Worm (Caenorhabditis elegans): ENCODE results near the gene srg-39.

The srg-39 gene

DNA sequence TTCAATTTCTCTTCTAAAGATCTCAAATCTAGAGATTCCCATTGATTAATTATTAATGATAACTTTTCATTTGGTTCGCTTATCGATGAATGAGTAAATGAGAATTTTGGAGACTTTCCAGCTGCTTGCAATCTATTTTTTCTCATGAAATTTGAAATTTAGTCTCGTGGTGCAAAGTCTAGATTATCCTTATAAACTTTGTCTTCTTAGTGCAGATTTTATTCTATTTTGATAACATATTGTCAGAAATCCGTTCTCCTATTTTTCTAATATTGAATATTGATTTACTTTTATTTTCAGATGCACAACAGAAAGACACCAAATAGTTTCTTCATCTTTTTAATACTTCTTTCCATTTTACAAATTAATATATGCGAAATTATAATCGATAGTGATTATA lies 38.8 kb upstream of the srg-39 start, which contains the start of gene lgc-49:
Gene lgc-49 (plus strand): TSS at position 301 of the 400 bp plus-strand sequence.
- TF ChIP-seq sdz-12 (GFP tag; optimal IDR thresholded peaks at IDR 0.05) (no peak), mxl-2 (GFP tag; conservative IDR thresholded peaks at IDR 0.05) (no peak), R02D3.7 (tag; optimal IDR thresholded peaks at IDR 0.05) (no peak), Y105C5A.15 (GFP tag; IDR thresholded peaks at IDR 0.05) (no peak), ceh-32 (tag; optimal IDR thresholded peaks at IDR 0.05; ENCODE audit: poor library complexity) (no peak), daf-12 (tag; optimal IDR thresholded peaks at IDR 0.05) (no peak)

DNA sequence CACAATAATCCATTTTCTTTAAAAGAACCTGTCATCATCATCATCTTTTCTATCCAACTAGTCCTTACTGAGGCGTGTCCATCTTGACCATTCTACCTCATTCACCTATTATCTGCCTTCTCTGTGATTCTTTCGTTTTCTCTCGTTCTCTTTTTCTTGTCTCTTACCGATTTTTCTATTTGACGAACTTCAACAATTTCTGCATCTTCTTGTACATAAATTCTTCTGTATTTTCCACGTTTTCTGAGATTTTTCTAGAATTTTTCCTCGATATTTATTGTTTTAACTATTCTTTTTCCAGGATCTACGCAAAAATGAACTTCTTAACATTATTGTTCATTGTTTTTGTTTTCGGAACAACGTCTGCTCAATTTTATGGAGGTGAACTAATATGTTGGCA lies 30.7 kb upstream of the srg-39 start, which contains the start of gene cnc-10:
Gene cnc-10 (plus strand): TSS at position 301 of the 400 bp plus-strand sequence.
- TF ChIP-seq nhr-10 (tag; optimal IDR thresholded peaks at IDR 0.05) (no peak), ces-1 (GFP tag; optimal IDR thresholded peaks at IDR 0.05) (no peak), arid-1 (GFP tag; conservative IDR thresholded peaks at IDR 0.05) (no peak), tag-97 (GFP tag; IDR thresholded peaks at IDR 0.05) (no peak), lin-38 (GFP tag; IDR thresholded peaks at IDR 0.05) (no peak), ztf-7 (tag; optimal IDR thresholded peaks at IDR 0.05) (no peak), daf-16 (GFP tag; optimal IDR thresholded peaks at IDR 0.05) (no peak), daf-16 (tag; optimal IDR thresholded peaks at IDR 0.05) (no peak), hif-1 (tag; optimal IDR thresholded peaks at IDR 0.05) (no peak), saeg-2 (GFP tag; IDR thresholded peaks at IDR 0.05) (no peak), duxl-1 (tag; optimal IDR thresholded peaks at IDR 0.05; ENCODE audit: poor library complexity) (no peak), php-3 (GFP tag; IDR thresholded peaks at IDR 0.05) (no peak), snpc-4 (tag; optimal IDR thresholded peaks at IDR 0.05) (no peak), F10B5.3 (tag; optimal IDR thresholded peaks at IDR 0.05) (no peak), ceh-44 (GFP tag; IDR thresholded peaks at IDR 0.05) (no peak)

DNA sequence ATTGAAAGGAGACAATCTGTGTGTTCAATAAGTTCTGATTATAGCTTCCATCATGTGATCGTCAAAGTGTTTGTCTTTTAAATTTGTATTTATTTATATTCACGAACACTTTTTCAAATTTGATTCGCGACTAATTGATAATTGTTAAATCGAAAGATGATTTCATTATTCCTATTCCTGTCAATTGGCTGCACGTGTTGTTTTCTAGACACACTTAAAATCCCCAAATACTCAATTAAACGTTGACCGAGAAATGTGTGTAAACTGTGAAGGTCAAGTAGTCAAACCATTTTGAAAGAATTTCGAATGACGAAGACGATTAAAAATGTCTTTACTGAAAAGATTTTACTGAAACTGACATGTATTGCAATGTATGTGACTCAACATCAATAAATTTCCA lies 28.7 kb upstream of the srg-39 start:
- no peak for TF ChIP-seq hif-1 (tag; optimal IDR thresholded peaks at IDR 0.05)
- TF ChIP-seq daf-19 (GFP tag; conservative IDR thresholded peaks at IDR 0.05): no peak

DNA sequence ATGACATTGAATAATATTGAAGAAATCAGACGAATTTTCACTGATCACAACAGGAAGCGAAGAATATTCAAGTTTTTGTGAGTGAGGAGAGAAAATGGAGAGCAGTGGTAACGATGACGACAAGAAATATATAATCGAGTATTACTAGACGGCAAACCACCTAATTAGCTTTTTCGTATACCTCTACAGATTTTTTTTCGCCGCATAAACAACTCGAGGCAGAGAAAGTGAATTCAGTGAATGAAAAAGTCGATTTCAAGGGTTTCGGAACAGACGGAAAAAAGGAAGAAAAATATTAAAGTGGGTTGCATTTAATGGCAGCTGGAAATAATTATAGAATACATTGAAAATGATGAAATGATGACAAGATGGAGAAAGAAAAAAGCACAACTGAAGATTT lies 25.3 kb upstream of the srg-39 start, which contains the start of gene gpa-1:
Gene gpa-1 (minus strand): TSS at position 101 of the 400 bp plus-strand sequence.
- TF ChIP-seq fkh-10 (GFP tag; optimal IDR thresholded peaks at IDR 0.05) (no peak), nhr-102 (tag; optimal IDR thresholded peaks at IDR 0.05) (no peak), hlh-30 (tag; optimal IDR thresholded peaks at IDR 0.05; ENCODE audit: insufficient read depth) (no peak), zip-11 (GFP tag; IDR thresholded peaks at IDR 0.05) (no peak), snpc-1.2 (GFP tag; IDR thresholded peaks at IDR 0.05) (no peak), F26F4.8 (GFP tag; conservative IDR thresholded peaks at IDR 0.05) (no peak), ces-1 (GFP tag; optimal IDR thresholded peaks at IDR 0.05) (no peak), lin-15B (tag; optimal IDR thresholded peaks at IDR 0.05) (no peak), mdl-1 (tag; optimal IDR thresholded peaks at IDR 0.05) (no peak), aha-1 (tag) (no peak), nhr-77 (tag; optimal IDR thresholded peaks at IDR 0.05) (no peak), nhr-42 (GFP tag; IDR thresholded peaks at IDR 0.05) (no peak), saeg-2 (GFP tag; IDR thresholded peaks at IDR 0.05) (no peak), hlh-11 (tag; optimal IDR thresholded peaks at IDR 0.05) (no peak), ceh-62 (tag; optimal IDR thresholded peaks at IDR 0.05) (no peak), rbr-2 (tag; optimal IDR thresholded peaks at IDR 0.05) (no peak)
